Worm (Caenorhabditis elegans) whole organism, midembryonic: Measurements from ENCODE around the gene F23D12.4.

Experiments used
- flt-1 ChIP-seq: fragments of 200-800 bp; sonication (Bioruptor generic); IDR thresholded peaks from 2 replicates; pipeline ENCODE4 v1.3.6; 2022; ENCODE audit warnings: missing genetic modification characterization, missing compliant biosample characterization
- med-1 ChIP-seq: sonication (generic microtip); optimal IDR thresholded peaks from 2 replicates; lab custom pipeline; 2017; ENCODE audit warnings: missing genetic modification characterization, mild to moderate bottlenecking, missing compliant biosample characterization, antibody characterized with exemption, missing genetic modification reagents; ENCODE audit not compliant: insufficient read depth
- tab-1 ChIP-seq: fragments of 200-800 bp; sonication (Bioruptor generic); IDR thresholded peaks from 2 replicates; pipeline ENCODE4 v1.3.6; 2022; ENCODE audit warnings: missing genetic modification characterization, missing compliant biosample characterization
- ztf-23 ChIP-seq: fragments of 200-800 bp; sonication (Bioruptor generic); IDR thresholded peaks from 2 replicates; pipeline ENCODE4 v1.3.6; 2022; ENCODE audit warnings: missing genetic modification reagents, missing genetic modification characterization, missing compliant biosample characterization
- ztf-29 ChIP-seq: fragments of 200-800 bp; sonication (Bioruptor generic); IDR thresholded peaks from 2 replicates; pipeline ENCODE4 v1.3.6; 2022; ENCODE audit warnings: missing genetic modification reagents, missing genetic modification characterization, missing compliant biosample characterization

DNA sequence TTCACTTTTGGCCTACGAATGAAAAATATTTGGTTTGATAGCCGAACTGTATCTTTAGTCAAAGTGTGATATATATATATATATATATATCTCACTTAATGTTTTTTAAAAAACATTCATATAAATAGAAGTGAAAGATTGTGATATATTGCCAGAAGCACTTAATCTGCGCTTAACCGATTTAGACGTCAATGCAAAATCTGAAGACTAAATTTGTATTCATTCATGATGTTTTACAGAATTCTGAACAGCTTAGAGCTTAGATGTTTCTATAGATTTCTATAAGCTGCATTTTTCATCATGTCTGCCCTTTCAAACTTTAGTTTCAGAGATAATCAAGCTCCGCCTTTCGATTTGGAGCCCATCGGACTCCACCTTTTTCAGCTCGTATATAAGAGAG, 2.5 kb upstream of the F23D12.4 start, which contains the start of gene F23D12.3:
- no peak for TF ChIP-seq med-1 (GFP tag; lab: Kevin White, UChicago)
- TF ChIP-seq ztf-29 = no peak
- no peak for TF ChIP-seq flt-1
- TF ChIP-seq ztf-23 = no peak
- no peak for TF ChIP-seq tab-1 (GFP tag; lab: Robert Waterston, UW)
